Fruit fly (Drosophila melanogaster) whole organism, embryonic: Measurements from ENCODE around the gene CG11905.

Experiments
- Asciz ChIP-seq: fragments of 200-800 bp; sonication (Bioruptor generic); optimal IDR thresholded peaks from 2 replicates; lab custom pipeline; 2017; ENCODE audit warnings: missing biosample characterization, mild to moderate bottlenecking, missing genetic modification characterization, missing genetic modification reagents
- Bdp1 ChIP-seq: fragments of 200-800 bp; sonication (Bioruptor generic); optimal IDR thresholded peaks from 3 replicates; lab custom pipeline; 2016; ENCODE audit warnings: missing biosample characterization, missing genetic modification characterization
- CG12942 ChIP-seq: fragments of 200-800 bp; sonication (Bioruptor generic); optimal IDR thresholded peaks from 3 replicates; lab custom pipeline; 2016; ENCODE audit warnings: missing biosample characterization, missing genetic modification characterization
- CG13123 ChIP-seq: fragments of 200-800 bp; sonication (Bioruptor generic); optimal IDR thresholded peaks from 2 replicates; lab custom pipeline; 2016; ENCODE audit warnings: missing biosample characterization, missing genetic modification characterization
- CG13296 ChIP-seq: fragments of 200-800 bp; sonication (Bioruptor generic); optimal IDR thresholded peaks from 3 replicates; lab custom pipeline; 2018; ENCODE audit warnings: missing biosample characterization, mild to moderate bottlenecking, missing genetic modification characterization
- CG13624 ChIP-seq: fragments of 200-800 bp; sonication (Bioruptor generic); optimal IDR thresholded peaks from 2 replicates; lab custom pipeline; 2016; ENCODE audit warnings: missing biosample characterization, missing genetic modification characterization
- CG15479 ChIP-seq: fragments of 200-800 bp; sonication (Bioruptor generic); optimal IDR thresholded peaks from 3 replicates; lab custom pipeline; 2019; ENCODE audit warnings: missing biosample characterization, mild to moderate bottlenecking, missing genetic modification characterization, moderate library complexity
- CG1603 ChIP-seq: fragments of 200-800 bp; sonication (Bioruptor generic); optimal IDR thresholded peaks from 2 replicates; lab custom pipeline; 2019; ENCODE audit warnings: missing biosample characterization, mild to moderate bottlenecking, missing genetic modification characterization, moderate library complexity
- CG18011 ChIP-seq: fragments of 200-800 bp; sonication (Bioruptor generic); optimal IDR thresholded peaks from 2 replicates; lab custom pipeline; 2017; ENCODE audit warnings: missing biosample characterization, missing genetic modification characterization, mild to moderate bottlenecking, moderate library complexity, missing genotype
- CG30403 ChIP-seq: fragments of 200-800 bp; sonication (Bioruptor generic); optimal IDR thresholded peaks from 3 replicates; lab custom pipeline; 2016; ENCODE audit warnings: missing biosample characterization, missing genetic modification characterization
- CG30431 ChIP-seq: fragments of 200-800 bp; sonication (Bioruptor generic); optimal IDR thresholded peaks from 2 replicates; lab custom pipeline; 2017; ENCODE audit warnings: missing biosample characterization, missing genetic modification characterization
- CG31365 ChIP-seq: fragments of 200-800 bp; sonication (Bioruptor generic); optimal IDR thresholded peaks from 2 replicates; lab custom pipeline; 2018; ENCODE audit warnings: missing biosample characterization, mild to moderate bottlenecking, missing genetic modification characterization
- CG31388 ChIP-seq: fragments of 200-800 bp; sonication (Bioruptor generic); optimal IDR thresholded peaks from 2 replicates; lab custom pipeline; 2016; ENCODE audit warnings: missing biosample characterization, missing genetic modification characterization
- CG33213 ChIP-seq: fragments of 200-800 bp; sonication (Bioruptor generic); optimal IDR thresholded peaks from 3 replicates; lab custom pipeline; 2016; ENCODE audit warnings: missing biosample characterization, missing genetic modification characterization
- CG42726 ChIP-seq: fragments of 200-800 bp; sonication (Bioruptor generic); IDR thresholded peaks from 2 replicates; pipeline ENCODE4 v1.3.6; 2022; ENCODE audit warnings: missing biosample characterization, missing genetic modification characterization; ENCODE audit not compliant: partially characterized antibody
- CG7786 ChIP-seq: fragments of 200-800 bp; sonication (Bioruptor generic); optimal IDR thresholded peaks from 2 replicates; lab custom pipeline; 2016; ENCODE audit warnings: missing biosample characterization, missing genetic modification characterization
- Dref ChIP-seq: fragments of 200-800 bp; sonication (Bioruptor generic); IDR thresholded peaks from 2 replicates; pipeline ENCODE4 v1.3.6; 2022; ENCODE audit warnings: missing biosample characterization, missing genetic modification characterization
- E2f2 ChIP-seq: fragments of 200-800 bp; sonication (Bioruptor generic); IDR thresholded peaks from 2 replicates; pipeline ENCODE4 v1.3.6; 2022; ENCODE audit warnings: missing biosample characterization, missing genetic modification characterization
- Hmr ChIP-seq: fragments of 200-800 bp; sonication (Bioruptor generic); optimal IDR thresholded peaks from 3 replicates; lab custom pipeline; 2017; ENCODE audit warnings: mild to moderate bottlenecking, missing biosample characterization, missing genetic modification reagents, missing genetic modification characterization
- Hsf ChIP-seq: fragments of 200-800 bp; sonication (Bioruptor generic); optimal IDR thresholded peaks from 3 replicates; lab custom pipeline; 2016; ENCODE audit warnings: missing biosample characterization, missing genetic modification characterization
- NFAT ChIP-seq: fragments of 200-800 bp; sonication (Bioruptor generic); IDR thresholded peaks from 2 replicates; pipeline ENCODE4 v1.3.6; 2022; ENCODE audit warnings: missing biosample characterization, missing genetic modification characterization
- Nf-YC ChIP-seq: fragments of 200-800 bp; optimal IDR thresholded peaks from 3 replicates; lab custom pipeline; 2019; ENCODE audit warnings: missing biosample characterization, mild to moderate bottlenecking, missing genetic modification characterization, moderate library complexity
- Optix ChIP-seq: fragments of 200-800 bp; sonication (Bioruptor generic); IDR thresholded peaks from 3 replicates; pipeline ENCODE4 v1.3.6; 2022; ENCODE audit warnings: missing biosample characterization, missing genetic modification characterization
- Pdp1 ChIP-seq, 2 experiments: fragments of 200-800 bp; sonication (Bioruptor generic); optimal IDR thresholded peaks; 3 replicates each; lab custom pipeline; 2016; ENCODE audit warnings: missing biosample characterization in 2 of 2, missing genetic modification characterization in 2 of 2, mild to moderate bottlenecking in 1 of 2, moderate library complexity in 1 of 2
- Sin3A ChIP-seq: fragments of >200 bp; optimal IDR thresholded peaks from 2 replicates; lab custom pipeline; 2018
- TFAM ChIP-seq: fragments of 200-800 bp; sonication (Bioruptor generic); optimal IDR thresholded peaks from 2 replicates; lab custom pipeline; 2017; ENCODE audit warnings: missing biosample characterization, missing genetic modification characterization, inconsistent platforms
- Trl ChIP-seq, 3 experiments: fragments of >200 bp in 2 of 3; fragments of 200-800 bp in 1 of 3; sonication (Bioruptor generic) in 1 of 3; optimal IDR thresholded peaks; 2 replicates in 1 of 3; 3 replicates in 2 of 3; lab custom pipeline; 2016 to 2017; ENCODE audit warnings: missing biosample characterization in 1 of 3, missing genetic modification characterization in 1 of 3
- Xbp1 ChIP-seq: fragments of 200-800 bp; sonication (Bioruptor generic); optimal IDR thresholded peaks from 3 replicates; lab custom pipeline; 2016; ENCODE audit warnings: missing biosample characterization, mild to moderate bottlenecking, missing genetic modification characterization
- YL-1 ChIP-seq: fragments of 200-800 bp; sonication (Bioruptor generic); optimal IDR thresholded peaks from 3 replicates; lab custom pipeline; 2017; ENCODE audit warnings: missing biosample characterization, mild to moderate bottlenecking, missing genetic modification characterization
- bbx ChIP-seq: fragments of 200-800 bp; sonication (Bioruptor generic); IDR thresholded peaks from 2 replicates; pipeline ENCODE4 v1.3.6; 2022; ENCODE audit warnings: missing biosample characterization, missing genetic modification characterization; ENCODE audit not compliant: partially characterized antibody
- bigmax ChIP-seq: fragments of 200-800 bp; sonication (Bioruptor generic); optimal IDR thresholded peaks from 2 replicates; lab custom pipeline; 2018; ENCODE audit warnings: missing biosample characterization, mild to moderate bottlenecking, missing genetic modification characterization
- btn ChIP-seq: fragments of 200-800 bp; sonication (Bioruptor generic); optimal IDR thresholded peaks from 2 replicates; lab custom pipeline; 2016; ENCODE audit warnings: missing biosample characterization, missing genetic modification characterization
- cad ChIP-seq: fragments of >200 bp; optimal IDR thresholded peaks from 2 replicates; lab custom pipeline; 2017; ENCODE audit warnings: missing biosample characterization, missing genetic modification characterization
- dpn ChIP-seq, 2 experiments: fragments of 200-800 bp; sonication (Bioruptor generic); optimal IDR thresholded peaks; 3 replicates each; lab custom pipeline; 2016; ENCODE audit warnings: missing biosample characterization in 2 of 2, missing genetic modification characterization in 2 of 2
- en ChIP-seq: fragments of 200-800 bp; sonication (Bioruptor generic); optimal IDR thresholded peaks from 2 replicates; lab custom pipeline; 2016; ENCODE audit warnings: missing biosample characterization, missing genetic modification characterization
- ftz-f1 ChIP-seq: fragments of 200-800 bp; sonication (Bioruptor generic); optimal IDR thresholded peaks from 2 replicates; lab custom pipeline; 2016; ENCODE audit warnings: missing biosample characterization, missing genetic modification characterization
- her ChIP-seq: fragments of 200-800 bp; sonication (Bioruptor generic); optimal IDR thresholded peaks from 2 replicates; lab custom pipeline; 2016; ENCODE audit warnings: missing biosample characterization, missing genetic modification characterization
- hth ChIP-seq: fragments of >200 bp; optimal IDR thresholded peaks from 2 replicates; lab custom pipeline; 2017; ENCODE audit warnings: inconsistent platforms
- ind ChIP-seq: fragments of 200-800 bp; sonication (Bioruptor generic); optimal IDR thresholded peaks from 3 replicates; lab custom pipeline; 2016; ENCODE audit warnings: missing biosample characterization, missing genetic modification characterization
- lbe ChIP-seq: fragments of 200-800 bp; sonication (Bioruptor generic); optimal IDR thresholded peaks from 2 replicates; lab custom pipeline; 2016; ENCODE audit warnings: missing biosample characterization, mild to moderate bottlenecking, missing genetic modification characterization
- nau ChIP-seq: fragments of 200-800 bp; sonication (Bioruptor generic); optimal IDR thresholded peaks from 3 replicates; lab custom pipeline; 2017; ENCODE audit warnings: missing biosample characterization, mild to moderate bottlenecking, missing genetic modification characterization, missing genetic modification reagents
- oc ChIP-seq: fragments of 200-800 bp; sonication (Bioruptor generic); optimal IDR thresholded peaks from 2 replicates; lab custom pipeline; 2018; ENCODE audit warnings: missing biosample characterization, mild to moderate bottlenecking, missing genetic modification characterization, moderate library complexity
- pho ChIP-seq: fragments of 200-800 bp; sonication (Bioruptor generic); optimal IDR thresholded peaks from 2 replicates; lab custom pipeline; 2016; ENCODE audit warnings: missing biosample characterization, missing genetic modification characterization
- pita ChIP-seq: fragments of 200-800 bp; sonication (Bioruptor generic); optimal IDR thresholded peaks from 2 replicates; lab custom pipeline; 2017; ENCODE audit warnings: missing biosample characterization, mild to moderate bottlenecking, missing genetic modification characterization
- sd ChIP-seq: fragments of 200-800 bp; sonication (Bioruptor generic); optimal IDR thresholded peaks from 3 replicates; lab custom pipeline; 2018; ENCODE audit warnings: missing biosample characterization, mild to moderate bottlenecking, missing genetic modification characterization, moderate library complexity
- so ChIP-seq: fragments of 200-800 bp; sonication (Bioruptor generic); IDR thresholded peaks from 3 replicates; pipeline ENCODE4 v1.3.6; 2022; ENCODE audit warnings: missing biosample characterization, missing genetic modification characterization
- sr ChIP-seq: fragments of 200-800 bp; sonication (Bioruptor generic); IDR thresholded peaks from 3 replicates; pipeline ENCODE4 v1.3.6; 2022; ENCODE audit warnings: missing biosample characterization, missing genetic modification characterization
- vnd ChIP-seq: fragments of 200-800 bp; sonication (Bioruptor generic); IDR thresholded peaks from 3 replicates; pipeline ENCODE4 v1.3.6; 2022; ENCODE audit warnings: missing biosample characterization, missing genetic modification characterization; ENCODE audit not compliant: partially characterized antibody
- wek ChIP-seq: fragments of 200-800 bp; sonication (Bioruptor generic); optimal IDR thresholded peaks from 3 replicates; lab custom pipeline; 2018; ENCODE audit warnings: missing biosample characterization, mild to moderate bottlenecking, missing genetic modification characterization, moderate library complexity
- wor ChIP-seq: fragments of 200-800 bp; sonication (Bioruptor generic); IDR thresholded peaks from 2 replicates; pipeline ENCODE4 v1.3.6; 2022; ENCODE audit warnings: missing biosample characterization, missing genetic modification characterization

Gene CG11905

DNA sequence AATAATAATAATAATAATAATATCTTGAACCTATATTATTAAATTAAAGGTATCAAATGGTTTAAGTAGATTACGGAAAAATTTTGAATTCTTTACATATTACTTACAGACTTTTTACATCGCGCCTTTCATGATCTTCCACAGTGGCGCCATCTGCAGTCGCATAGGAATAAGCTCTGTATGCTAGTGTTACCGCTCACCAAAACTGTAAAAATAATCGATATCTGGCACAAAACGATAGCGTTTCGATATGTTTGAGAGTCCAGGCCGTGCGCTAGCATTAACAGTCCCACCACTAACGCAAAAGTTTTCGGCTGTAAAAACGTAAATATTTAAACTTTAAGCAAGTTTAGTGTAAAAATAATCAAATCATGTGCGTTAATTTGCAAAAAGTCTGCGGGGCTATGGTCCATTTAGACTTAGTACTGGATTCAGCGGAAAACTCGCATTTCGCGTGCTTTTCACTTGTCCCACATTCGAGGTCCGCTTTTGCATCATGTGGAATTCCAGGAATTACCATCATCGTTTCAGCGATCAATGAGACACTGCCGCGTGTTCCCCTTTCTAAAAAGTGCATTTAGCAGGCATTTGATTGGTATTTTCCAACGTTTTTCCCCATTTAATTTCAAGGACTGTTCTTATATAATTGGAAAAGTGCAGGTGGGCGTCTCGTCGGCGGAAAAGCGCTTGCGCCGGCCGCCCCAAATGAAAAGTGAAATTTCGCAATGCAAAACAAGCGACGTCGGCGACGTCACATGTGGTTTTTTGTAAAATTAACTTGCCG lies 20.1 kb upstream of the CG11905 start (continued):
- TF ChIP-seq CG1603 (tag; lab: Kevin White, UChicago) (peak; percentile 74), bbx (peak; percentile 90), hth (no peak), dpn (GFP tag; optimal IDR thresholded peaks at IDR 0.05; lab: Kevin White, UChicago) (peak; percentile 34 to 56), Optix (GFP tag; lab: Robert Waterston, UW) (no peak), cad (GFP tag; lab: Kevin White, UChicago) (no peak), nau (GFP tag; lab: Kevin White, UChicago) (no peak), YL-1 (GFP tag; lab: Kevin White, UChicago) (peak; percentile 52), NFAT (GFP tag; lab: Robert Waterston, UW) (peak; percentile 40; the same call in 1 of the 2 replicates), CG30431 (GFP tag; lab: Kevin White, UChicago) (no peak), TFAM (GFP tag; lab: Kevin White, UChicago) (no peak), CG13296 (GFP tag; lab: Kevin White, UChicago) (no peak), Hsf (peak; percentile 21), ftz-f1 (no peak), CG15479 (GFP tag; lab: Kevin White, UChicago) (no peak), CG30403 (GFP tag; lab: Kevin White, UChicago) (peak; percentile 12), oc (tag; lab: Kevin White, UChicago) (peak; percentile 14), Asciz (GFP tag; lab: Kevin White, UChicago) (no peak), btn (no peak), pita (GFP tag; lab: Kevin White, UChicago) (no peak), CG13624 (GFP tag; lab: Kevin White, UChicago) (peak; percentile 24), wor (GFP tag; lab: Robert Waterston, UW) (no peak), CG42726 (GFP tag; lab: Robert Waterston, UW) (peak; percentile 94), ind (GFP tag; lab: Kevin White, UChicago) (no peak), so (GFP tag; lab: Robert Waterston, UW) (no peak), Hmr (peak; percentile 62), CG31365 (tag; lab: Kevin White, UChicago) (no peak), en (GFP tag; lab: Kevin White, UChicago) (no peak), Xbp1 (GFP tag; lab: Kevin White, UChicago) (peak; percentile 60), CG31388 (GFP tag; lab: Kevin White, UChicago) (no peak), wek (no peak), Pdp1 (GFP tag; optimal IDR thresholded peaks at IDR 0.05; lab: Kevin White, UChicago) (peak in 1 of 2 experiments; percentile 92), CG33213 (peak; percentile 86), CG12942 (GFP tag; lab: Kevin White, UChicago) (peak; percentile 5), Bdp1 (GFP tag; lab: Kevin White, UChicago) (no peak), E2f2 (GFP tag; lab: Robert Waterston, UW) (peak; percentile 98), vnd (GFP tag; lab: Robert Waterston, UW) (peak; percentile 76), her (peak; percentile 32), CG13123 (GFP tag; lab: Kevin White, UChicago) (no peak), Nf-YC (peak; percentile 46), Dref (GFP tag; lab: Robert Waterston, UW) (peak; percentile 90), Sin3A (lab: Kevin White, UChicago) (peak; percentile 23), CG7786 (GFP tag; lab: Kevin White, UChicago) (no peak), Trl (optimal IDR thresholded peaks at IDR 0.05; lab: Kevin White, UChicago) (no peak), Trl (GFP tag; optimal IDR thresholded peaks at IDR 0.05; lab: Kevin White, UChicago) (no peak), sr (GFP tag; lab: Robert Waterston, UW) (no peak), lbe (GFP tag; lab: Kevin White, UChicago) (no peak), pho (GFP tag; lab: Kevin White, UChicago) (peak; percentile 36), sd (tag; lab: Kevin White, UChicago) (peak; percentile 93), bigmax (GFP tag; lab: Kevin White, UChicago) (no peak), CG18011 (GFP tag; lab: Kevin White, UChicago) (no peak)
